Fruit fly (Drosophila melanogaster): ENCODE data around the gene tko.
A peak's percentile ranks its signal among the peaks of the same experiment; 100 is the strongest.

Gene tko

DNA sequence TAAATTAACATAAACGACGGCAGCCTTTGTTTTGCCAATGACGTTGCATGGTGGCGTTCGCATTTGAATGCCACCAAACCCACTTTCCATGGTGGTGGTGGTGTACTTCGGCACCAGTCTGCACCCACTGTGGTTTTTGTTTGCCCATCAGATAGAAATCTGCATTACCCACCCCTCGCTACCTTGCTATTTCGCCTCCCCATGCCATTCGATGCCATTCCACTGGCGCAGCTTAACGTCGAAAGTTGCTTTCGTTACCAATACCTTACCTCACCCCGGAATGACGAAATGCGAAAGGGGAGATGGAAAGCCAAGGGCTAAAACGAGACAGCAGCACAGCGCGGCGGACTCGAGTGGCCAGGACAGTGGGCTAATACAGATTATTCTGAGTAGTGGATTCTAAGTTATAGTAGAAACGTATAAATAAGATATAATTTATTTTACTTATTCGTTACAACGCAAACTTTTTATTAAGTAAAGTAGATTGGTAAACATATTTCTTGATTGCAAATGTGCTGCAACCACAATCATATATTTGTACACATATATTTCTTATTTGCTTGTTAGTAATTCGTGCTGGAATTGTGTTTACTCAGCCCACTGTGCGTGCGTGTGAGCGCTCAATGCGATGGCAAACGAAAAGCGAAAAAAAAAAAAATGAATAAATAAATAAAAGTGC, 47.4 kb downstream of the tko start (continued):
- TF ChIP-seq sug (tag; optimal IDR thresholded peaks at IDR 0.05): no peak
- TF ChIP-seq E2f1 (GFP tag; IDR thresholded peaks at IDR 0.05): no peak
- TF ChIP-seq CG14014 (GFP tag; IDR thresholded peaks at IDR 0.05): peak; percentile 41; the same call in 1 of the 2 replicates
- no peak for TF ChIP-seq H15 (GFP tag; IDR thresholded peaks at IDR 0.05)
- TF ChIP-seq CG43689 (GFP tag; IDR thresholded peaks at IDR 0.05): no peak
- TF ChIP-seq CG33213 (GFP tag; optimal IDR thresholded peaks at IDR 0.05): no peak
- no peak for TF ChIP-seq sna (GFP tag; IDR thresholded peaks at IDR 0.05; ENCODE audit: partially characterized antibody)
- TF ChIP-seq nerfin-1 (tag; optimal IDR thresholded peaks at IDR 0.05): peak; percentile 59
- TF ChIP-seq lab (GFP tag; optimal IDR thresholded peaks at IDR 0.05): peak; percentile 53
- TF ChIP-seq h (optimal IDR thresholded peaks at IDR 0.05): no peak
- TF ChIP-seq CG32532 (GFP tag; IDR thresholded peaks at IDR 0.05): no peak
- TF ChIP-seq CG6683 (GFP tag; optimal IDR thresholded peaks at IDR 0.05): no peak
- peak; percentile 61 for TF ChIP-seq CG2678 (tag; optimal IDR thresholded peaks at IDR 0.05)
- no peak for TF ChIP-seq CG10147 (GFP tag; optimal IDR thresholded peaks at IDR 0.05)
- TF ChIP-seq CG18599 (GFP tag; optimal IDR thresholded peaks at IDR 0.05): peak; percentile 50
- no peak for TF ChIP-seq emc (GFP tag; optimal IDR thresholded peaks at IDR 0.05)
- no peak for TF ChIP-seq CG1792 (GFP tag; optimal IDR thresholded peaks at IDR 0.05)
- TF ChIP-seq zfh1 (GFP tag; IDR thresholded peaks at IDR 0.05): peak; percentile 63; the same call in 2 of the 3 replicates
- TF ChIP-seq Bgb (GFP tag; IDR thresholded peaks at IDR 0.05; ENCODE audit: partially characterized antibody): no peak
- no peak for TF ChIP-seq Adf1 (GFP tag; IDR thresholded peaks at IDR 0.05)
- TF ChIP-seq CG15011 (GFP tag; optimal IDR thresholded peaks at IDR 0.05): peak; percentile 2
- TF ChIP-seq unc-4 (GFP tag; IDR thresholded peaks at IDR 0.05; ENCODE audit: partially characterized antibody): no peak
- TF ChIP-seq CG4328 (GFP tag; optimal IDR thresholded peaks at IDR 0.05): no peak
- peak; percentile 45 for TF ChIP-seq CG15601 (tag; optimal IDR thresholded peaks at IDR 0.05)
- TF ChIP-seq Oli (tag; optimal IDR thresholded peaks at IDR 0.05): peak; percentile 67
- no peak for TF ChIP-seq CG18476 (GFP tag; optimal IDR thresholded peaks at IDR 0.05)
- TF ChIP-seq usp (GFP tag; optimal IDR thresholded peaks at IDR 0.05): no peak
- TF ChIP-seq CG18764 (GFP tag; optimal IDR thresholded peaks at IDR 0.05): peak; percentile 34
- peak; percentile 76 for TF ChIP-seq CG2712 (tag; optimal IDR thresholded peaks at IDR 0.05)
- no peak for TF ChIP-seq zf30C (GFP tag; optimal IDR thresholded peaks at IDR 0.05)
- TF ChIP-seq chm (GFP tag; IDR thresholded peaks at IDR 0.05): no peak
- TF ChIP-seq Dref (GFP tag; IDR thresholded peaks at IDR 0.05): no peak
- no peak for TF ChIP-seq dm (GFP tag; optimal IDR thresholded peaks at IDR 0.05)
- TF ChIP-seq Pdp1 (GFP tag; optimal IDR thresholded peaks at IDR 0.05): no peak
- TF ChIP-seq Dip2 (GFP tag; IDR thresholded peaks at IDR 0.05): no peak
- peak; percentile 31 for TF ChIP-seq Jarid2 (GFP tag; optimal IDR thresholded peaks at IDR 0.05)
- no peak for TF ChIP-seq da (GFP tag; optimal IDR thresholded peaks at IDR 0.05)
- TF ChIP-seq CG12659 (GFP tag; optimal IDR thresholded peaks at IDR 0.05): peak; percentile 24
- TF ChIP-seq Myb (GFP tag; optimal IDR thresholded peaks at IDR 0.05): no peak
- no peak for TF ChIP-seq CG2199 (GFP tag; IDR thresholded peaks at IDR 0.05)
- no peak for TF ChIP-seq CG3838 (GFP tag; optimal IDR thresholded peaks at IDR 0.05)
- peak; percentile 58 for TF ChIP-seq CG33557 (GFP tag; optimal IDR thresholded peaks at IDR 0.05)
- TF ChIP-seq CG10565 (GFP tag; optimal IDR thresholded peaks at IDR 0.05): no peak
- no peak for TF ChIP-seq vfl (GFP tag; optimal IDR thresholded peaks at IDR 0.05)
- TF ChIP-seq CG11456 (GFP tag; IDR thresholded peaks at IDR 0.05): no peak
- TF ChIP-seq Trl (optimal IDR thresholded peaks at IDR 0.05): no peak
- no peak for TF ChIP-seq Trl (GFP tag; optimal IDR thresholded peaks at IDR 0.05)
- TF ChIP-seq gt (GFP tag; IDR thresholded peaks at IDR 0.05): peak; percentile 70
- TF ChIP-seq CG32772 (GFP tag; IDR thresholded peaks at IDR 0.05): peak; percentile 38; the same call in 1 of the 2 replicates
- TF ChIP-seq Aef1 (GFP tag; IDR thresholded peaks at IDR 0.05): no peak
- no peak for TF ChIP-seq fd102C (GFP tag; optimal IDR thresholded peaks at IDR 0.05)
